Worm (Caenorhabditis elegans): Measurements from ENCODE around the gene F38A5.2.
"Not testable (repeated sequence)": the region's sequence is repeated elsewhere in the genome, so short reads cannot be mapped to it uniquely, and the experiment has no call there.

Gene F38A5.2

ce11 chrIV:6603549-6603948 is 18.3 kb upstream of the F38A5.2 start:
- TF ChIP-seq ceh-31 (tag; optimal IDR thresholded peaks at IDR 0.05), result no peak
- TF ChIP-seq hlh-15 (tag; optimal IDR thresholded peaks at IDR 0.05), result no peak
- TF ChIP-seq ceh-2 (tag; optimal IDR thresholded peaks at IDR 0.05), result no peak
- TF ChIP-seq pag-3 (tag; optimal IDR thresholded peaks at IDR 0.05; ENCODE audit: borderline replicate concordance), result no peak
- TF ChIP-seq unc-86 (tag; optimal IDR thresholded peaks at IDR 0.05), result no peak
- TF ChIP-seq K09A11.1 (tag; optimal IDR thresholded peaks at IDR 0.05; ENCODE audit: insufficient read depth), result no peak
- no peak for TF ChIP-seq ztf-16 (tag; optimal IDR thresholded peaks at IDR 0.05)
- TF ChIP-seq ceh-18 (tag; optimal IDR thresholded peaks at IDR 0.05), result no peak
- no peak for TF ChIP-seq nfya-1 (tag; optimal IDR thresholded peaks at IDR 0.05)
- no peak for TF ChIP-seq lin-11 (tag; optimal IDR thresholded peaks at IDR 0.05)

DNA sequence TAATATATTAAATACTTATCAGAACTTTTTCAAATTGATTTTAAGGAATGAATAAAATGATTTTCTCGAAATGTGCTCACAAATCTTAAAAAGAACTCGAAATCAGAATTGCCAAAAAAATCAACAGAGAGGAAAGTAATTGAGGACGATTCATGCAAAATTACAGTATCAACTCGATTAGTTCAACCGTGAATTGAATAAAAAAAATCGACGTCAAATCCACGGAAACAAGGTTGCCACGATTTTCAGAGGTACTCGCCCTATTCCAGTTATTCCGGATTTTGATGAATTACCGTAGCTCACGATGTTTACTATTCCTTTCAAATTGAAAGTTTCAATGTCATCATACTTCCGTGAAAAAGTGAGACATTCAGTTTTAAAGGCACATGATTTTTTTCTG is 17.2 kb upstream of the F38A5.2 start, which contains the start of gene F15B10.3:
Gene F15B10.3, plus strand, starts transcription at position 301 of the 400 bp plus-strand sequence.
- TF ChIP-seq sox-4 (tag; optimal IDR thresholded peaks at IDR 0.05) (no peak), tbx-2 (tag; optimal IDR thresholded peaks at IDR 0.05) (no peak), zip-5 (tag; optimal IDR thresholded peaks at IDR 0.05) (no peak)

DNA sequence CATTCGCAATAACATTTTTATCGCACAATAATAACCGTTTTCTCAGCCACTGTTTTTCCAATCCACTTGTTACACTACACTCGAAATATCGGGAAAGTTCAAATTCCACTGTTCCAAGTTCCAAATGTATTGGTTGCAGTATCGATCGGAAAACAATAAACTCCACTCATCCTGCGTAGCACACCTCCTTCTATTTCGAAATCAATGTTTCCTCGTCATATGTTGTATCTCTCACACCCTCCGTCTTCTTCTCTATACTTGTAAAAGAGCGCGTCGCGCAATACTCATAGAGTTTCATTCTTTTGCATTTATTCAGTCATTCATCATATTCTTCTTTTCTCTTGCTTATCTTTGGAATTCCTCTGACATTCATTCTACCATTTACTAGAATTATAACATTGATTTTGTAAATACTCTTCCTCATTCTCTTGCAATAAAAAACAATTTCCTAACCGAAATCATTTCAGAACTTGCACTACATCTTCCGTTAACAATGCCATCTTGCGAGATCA is 16.1 kb upstream of the F38A5.2 start, which contains the start of gene sup-36:
Gene sup-36, plus strand, starts transcription at position 462 of the 512 bp plus-strand sequence.
- TF ChIP-seq elt-4 (tag; optimal IDR thresholded peaks at IDR 0.05) (no peak), hlh-30 (tag; optimal IDR thresholded peaks at IDR 0.05; ENCODE audit: insufficient read depth) (peak; percentile 5), ceh-48 (tag; optimal IDR thresholded peaks at IDR 0.05) (peak; percentile 40), sox-4 (tag; optimal IDR thresholded peaks at IDR 0.05) (no peak), sdc-2 (tag; optimal IDR thresholded peaks at IDR 0.05) (no peak), hlh-13 (GFP tag; optimal IDR thresholded peaks at IDR 0.05) (no peak)

- no peak for TF ChIP-seq unc-55 (GFP tag; optimal IDR thresholded peaks at IDR 0.05)
- no peak for TF ChIP-seq fax-1 (tag; optimal IDR thresholded peaks at IDR 0.05)
- TF ChIP-seq unc-3 (GFP tag; conservative IDR thresholded peaks at IDR 0.05), result no peak
- TF ChIP-seq unc-3 (tag; optimal IDR thresholded peaks at IDR 0.05), result no peak
- TF ChIP-seq nhr-11 (tag; optimal IDR thresholded peaks at IDR 0.05), result no peak
- TF ChIP-seq pax-1 (tag; optimal IDR thresholded peaks at IDR 0.05), result no peak
- TF ChIP-seq sdc-2 (tag; optimal IDR thresholded peaks at IDR 0.05), result no peak
- no peak for TF ChIP-seq pha-2 (tag; optimal IDR thresholded peaks at IDR 0.05)
- no peak for TF ChIP-seq ceh-48 (tag; optimal IDR thresholded peaks at IDR 0.05)
- no peak for TF ChIP-seq ceh-14 (tag; optimal IDR thresholded peaks at IDR 0.05)
- no peak for TF ChIP-seq rnt-1 (tag; optimal IDR thresholded peaks at IDR 0.05)
- no peak for TF ChIP-seq K09A11.1 (tag; optimal IDR thresholded peaks at IDR 0.05; ENCODE audit: insufficient read depth)
- TF ChIP-seq ceh-30 (tag; optimal IDR thresholded peaks at IDR 0.05), result no peak
- TF ChIP-seq dmd-4 (tag; optimal IDR thresholded peaks at IDR 0.05; ENCODE audit: borderline replicate concordance), result no peak
- TF ChIP-seq C38D4.7 (GFP tag; optimal IDR thresholded peaks at IDR 0.05), result no peak
Measured at ce11 chrIV:6599447-6599846, 14.2 kb upstream of the F38A5.2 start, which contains the start of gene F38A5.8. Gene F38A5.8 (plus strand): TSS chrIV:6599747.

- TF ChIP-seq ttx-3, elt-2, che-1 (tag; optimal IDR thresholded peaks at IDR 0.05): not testable (repeated sequence)
Measured at ce11 chrIV:6598740-6599139, 13.5 kb upstream of the F38A5.2 start, which contains the start of gene nspb-5. Gene nspb-5 (plus strand): TSS chrIV:6599040.

- TF ChIP-seq pax-1, ceh-18, hlh-15 (tag; optimal IDR thresholded peaks at IDR 0.05): not testable (repeated sequence)
Measured at ce11 chrIV:6597918-6598317, 12.7 kb upstream of the F38A5.2 start, which contains the start of gene nspb-4. Gene nspb-4 (plus strand): TSS chrIV:6598218.

Measured in whole organism, late embryonic.